Fruit fly (Drosophila melanogaster) whole organism, embryonic: Measurements from ENCODE around the gene Pif1.

Experiments
- ATbp ChIP-seq: fragments of 200-800 bp; sonication (Bioruptor generic); optimal IDR thresholded peaks from 2 replicates; lab custom pipeline; 2017; ENCODE audit warnings: missing biosample characterization, mild to moderate bottlenecking, missing genetic modification characterization, missing genetic modification reagents
- Ada2b ChIP-seq: fragments of 200-800 bp; sonication (Bioruptor generic); IDR thresholded peaks from 2 replicates; pipeline ENCODE4 v1.3.6; 2022; ENCODE audit warnings: missing biosample characterization, missing genetic modification characterization
- Aef1 ChIP-seq: fragments of 200-800 bp; sonication (Bioruptor generic); IDR thresholded peaks from 3 replicates; pipeline ENCODE4 v1.3.6; 2022; ENCODE audit warnings: missing biosample characterization, missing genetic modification characterization
- CG10209 ChIP-seq: fragments of 200-800 bp; sonication (Bioruptor generic); optimal IDR thresholded peaks from 3 replicates; lab custom pipeline; 2017; ENCODE audit warnings: missing biosample characterization, mild to moderate bottlenecking, missing genetic modification characterization, missing genetic modification reagents
- CG1024 ChIP-seq: fragments of 200-800 bp; sonication (Bioruptor generic); IDR thresholded peaks from 2 replicates; pipeline ENCODE4 v1.3.6; 2022; ENCODE audit warnings: missing biosample characterization, missing genetic modification characterization
- CG10321 ChIP-seq: fragments of 200-800 bp; sonication (Bioruptor generic); IDR thresholded peaks from 2 replicates; pipeline ENCODE4 v1.3.6; 2022; ENCODE audit warnings: missing biosample characterization, missing genetic modification characterization
- CG10565 ChIP-seq: fragments of 200-800 bp; sonication (Bioruptor generic); optimal IDR thresholded peaks from 3 replicates; lab custom pipeline; 2016; ENCODE audit warnings: missing biosample characterization, mild to moderate bottlenecking, missing genetic modification characterization
- CG11696 ChIP-seq: fragments of 200-800 bp; sonication (Bioruptor generic); IDR thresholded peaks from 2 replicates; pipeline ENCODE4 v1.3.6; 2022; ENCODE audit warnings: missing biosample characterization, missing genetic modification characterization
- CG12942 ChIP-seq: fragments of 200-800 bp; sonication (Bioruptor generic); optimal IDR thresholded peaks from 3 replicates; lab custom pipeline; 2016; ENCODE audit warnings: missing biosample characterization, missing genetic modification characterization
- CG1792 ChIP-seq: fragments of 200-800 bp; sonication (Bioruptor generic); optimal IDR thresholded peaks from 2 replicates; lab custom pipeline; 2016; ENCODE audit warnings: missing biosample characterization, missing genetic modification characterization
- CG18262 ChIP-seq: fragments of 200-800 bp; optimal IDR thresholded peaks from 3 replicates; lab custom pipeline; 2019; ENCODE audit warnings: missing biosample characterization, mild to moderate bottlenecking, missing genetic modification characterization, moderate library complexity
- CG18599 ChIP-seq: fragments of 200-800 bp; sonication (Bioruptor generic); optimal IDR thresholded peaks from 3 replicates; lab custom pipeline; 2017; ENCODE audit warnings: missing biosample characterization, missing genetic modification characterization, mild to moderate bottlenecking, moderate library complexity, missing genetic modification reagents
- CG3065 ChIP-seq: fragments of 200-800 bp; sonication (Bioruptor generic); optimal IDR thresholded peaks from 2 replicates; lab custom pipeline; 2016; ENCODE audit warnings: missing biosample characterization, missing genetic modification characterization
- CG3281 ChIP-seq: fragments of 200-800 bp; sonication (Bioruptor generic); optimal IDR thresholded peaks from 3 replicates; lab custom pipeline; 2017; ENCODE audit warnings: missing biosample characterization, mild to moderate bottlenecking, missing genetic modification characterization
- CG4617 ChIP-seq: fragments of 200-800 bp; sonication (Bioruptor generic); optimal IDR thresholded peaks from 3 replicates; lab custom pipeline; 2016; ENCODE audit warnings: missing biosample characterization, missing genetic modification characterization, borderline replicate concordance
- CG7987 ChIP-seq: fragments of 200-800 bp; sonication (Bioruptor generic); optimal IDR thresholded peaks from 2 replicates; lab custom pipeline; 2018; ENCODE audit warnings: missing biosample characterization, mild to moderate bottlenecking, missing genetic modification characterization, moderate library complexity
- CG8089 ChIP-seq: fragments of 200-800 bp; sonication (Bioruptor generic); optimal IDR thresholded peaks from 3 replicates; lab custom pipeline; 2016; ENCODE audit warnings: missing biosample characterization, missing genetic modification characterization
- CTCF ChIP-seq: fragments of 200-800 bp; sonication (Bioruptor generic); optimal IDR thresholded peaks from 2 replicates; lab custom pipeline; 2017; ENCODE audit warnings: missing biosample characterization, mild to moderate bottlenecking, missing genetic modification characterization, moderate library complexity
- D ChIP-seq, 2 experiments: fragments of 200-800 bp in 1 of 2; fragments of >200 bp in 1 of 2; sonication (Bioruptor generic) in 1 of 2; optimal IDR thresholded peaks; 2 replicates in 1 of 2; 3 replicates in 1 of 2; lab custom pipeline; 2017; ENCODE audit warnings: mild to moderate bottlenecking in 1 of 2, missing biosample characterization in 1 of 2, missing genetic modification characterization in 1 of 2, missing genetic modification reagents in 1 of 2
- D19B ChIP-seq: fragments of 200-800 bp; sonication (Bioruptor generic); optimal IDR thresholded peaks from 2 replicates; lab custom pipeline; 2017; ENCODE audit warnings: missing biosample characterization, mild to moderate bottlenecking, missing genetic modification characterization
- Dad ChIP-seq: fragments of 200-800 bp; sonication (Bioruptor generic); optimal IDR thresholded peaks from 3 replicates; lab custom pipeline; 2016; ENCODE audit warnings: missing biosample characterization, missing genetic modification characterization
- Dip2 ChIP-seq: fragments of 200-800 bp; sonication (Bioruptor generic); IDR thresholded peaks from 2 replicates; pipeline ENCODE4 v1.3.6; 2022; ENCODE audit warnings: missing biosample characterization, missing genetic modification characterization
- Dip3 ChIP-seq: fragments of 200-800 bp; sonication (Bioruptor generic); optimal IDR thresholded peaks from 3 replicates; lab custom pipeline; 2016; ENCODE audit warnings: missing biosample characterization, missing genetic modification characterization
- Fer2 ChIP-seq: fragments of 200-800 bp; sonication (Bioruptor generic); optimal IDR thresholded peaks from 2 replicates; lab custom pipeline; 2018; ENCODE audit warnings: missing biosample characterization, mild to moderate bottlenecking, missing genetic modification characterization, moderate library complexity
- Hr51 ChIP-seq, 2 experiments: fragments of 200-800 bp; sonication (Bioruptor generic); optimal IDR thresholded peaks; 2 replicates in 1 of 2; 3 replicates in 1 of 2; lab custom pipeline; 2016 to 2018; ENCODE audit warnings: missing biosample characterization in 2 of 2, missing genetic modification characterization in 2 of 2, mild to moderate bottlenecking in 1 of 2, moderate library complexity in 1 of 2
- MBD-R2 ChIP-seq: fragments of 200-800 bp; sonication (Bioruptor generic); IDR thresholded peaks from 2 replicates; pipeline ENCODE4 v1.3.6; 2022; ENCODE audit warnings: missing biosample characterization, missing genetic modification characterization
- Mrtf ChIP-seq: fragments of 200-800 bp; sonication (Bioruptor generic); IDR thresholded peaks from 3 replicates; pipeline ENCODE4 v1.3.6; 2022; ENCODE audit warnings: missing biosample characterization, missing genetic modification characterization
- NC2β ChIP-seq: fragments of 200-800 bp; sonication (Bioruptor generic); optimal IDR thresholded peaks from 2 replicates; lab custom pipeline; 2016; ENCODE audit warnings: missing biosample characterization, missing genetic modification characterization
- NK7.1 ChIP-seq: fragments of 200-800 bp; sonication (Bioruptor generic); optimal IDR thresholded peaks from 3 replicates; lab custom pipeline; 2016; ENCODE audit warnings: missing biosample characterization, missing genetic modification characterization
- Side ChIP-seq: fragments of 200-800 bp; sonication (Bioruptor generic); optimal IDR thresholded peaks from 2 replicates; lab custom pipeline; 2016; ENCODE audit warnings: missing biosample characterization, missing genetic modification characterization
- ac ChIP-seq: fragments of 200-800 bp; sonication (Bioruptor generic); optimal IDR thresholded peaks from 3 replicates; lab custom pipeline; 2017; ENCODE audit warnings: missing biosample characterization, mild to moderate bottlenecking, missing genetic modification characterization
- cad ChIP-seq: fragments of >200 bp; optimal IDR thresholded peaks from 2 replicates; lab custom pipeline; 2017; ENCODE audit warnings: missing biosample characterization, missing genetic modification characterization
- caup ChIP-seq: fragments of 200-800 bp; sonication (Bioruptor generic); optimal IDR thresholded peaks from 3 replicates; lab custom pipeline; 2017; ENCODE audit warnings: missing biosample characterization, mild to moderate bottlenecking, missing genetic modification characterization, moderate library complexity; ENCODE audit not compliant: severe bottlenecking
- cg ChIP-seq: fragments of 200-800 bp; sonication (Bioruptor generic); optimal IDR thresholded peaks from 3 replicates; lab custom pipeline; 2019; ENCODE audit warnings: missing biosample characterization, mild to moderate bottlenecking, missing genetic modification characterization, moderate library complexity
- gce ChIP-seq: fragments of 200-800 bp; sonication (Bioruptor generic); IDR thresholded peaks from 3 replicates; pipeline ENCODE4 v1.3.6; 2022; ENCODE audit warnings: missing biosample characterization, missing genetic modification characterization
- h ChIP-seq: fragments of >200 bp; optimal IDR thresholded peaks from 2 replicates; lab custom pipeline; 2017
- kah ChIP-seq: fragments of 200-800 bp; sonication (Bioruptor generic); optimal IDR thresholded peaks from 2 replicates; lab custom pipeline; 2018; ENCODE audit warnings: missing biosample characterization, mild to moderate bottlenecking, missing genetic modification characterization
- kay ChIP-seq: fragments of 200-800 bp; sonication (Bioruptor generic); optimal IDR thresholded peaks from 2 replicates; lab custom pipeline; 2016; ENCODE audit warnings: missing biosample characterization, missing genetic modification characterization
- lilli ChIP-seq: fragments of 200-800 bp; sonication (Bioruptor generic); optimal IDR thresholded peaks from 3 replicates; lab custom pipeline; 2016; ENCODE audit warnings: missing biosample characterization, missing genetic modification characterization
- lov ChIP-seq, 2 experiments: fragments of 200-800 bp in 1 of 2; fragments of >200 bp in 1 of 2; sonication (Bioruptor generic) in 1 of 2; IDR thresholded peaks in 1 of 2; optimal IDR thresholded peaks in 1 of 2; 2 replicates in 1 of 2; 3 replicates in 1 of 2; pipeline versions ENCODE4 v1.3.6 to Lab custom; 2017 to 2022; ENCODE audit warnings: missing biosample characterization in 1 of 2, missing genetic modification characterization in 1 of 2
- luna ChIP-seq: fragments of 200-800 bp; sonication (Bioruptor generic); optimal IDR thresholded peaks from 2 replicates; lab custom pipeline; 2016; ENCODE audit warnings: missing biosample characterization, missing genetic modification characterization
- mirr ChIP-seq: fragments of 200-800 bp; sonication (Bioruptor generic); optimal IDR thresholded peaks from 3 replicates; lab custom pipeline; 2018; ENCODE audit warnings: missing biosample characterization, mild to moderate bottlenecking, missing genetic modification characterization
- nom ChIP-seq: fragments of 200-800 bp; sonication (Bioruptor generic); optimal IDR thresholded peaks from 2 replicates; lab custom pipeline; 2017; ENCODE audit warnings: missing biosample characterization, missing genetic modification characterization, mild to moderate bottlenecking, moderate library complexity, missing genetic modification reagents
- otp ChIP-seq: fragments of 200-800 bp; sonication (Bioruptor generic); IDR thresholded peaks from 3 replicates; pipeline ENCODE4, ENCODE4 v1.3.6; 2022; ENCODE audit warnings: missing biosample characterization, missing genetic modification characterization
- pfk ChIP-seq: fragments of 200-800 bp; sonication (Bioruptor generic); optimal IDR thresholded peaks from 2 replicates; lab custom pipeline; 2018; ENCODE audit warnings: missing biosample characterization, mild to moderate bottlenecking, missing genetic modification characterization, moderate library complexity
- rib ChIP-seq: fragments of 200-800 bp; sonication (Bioruptor generic); IDR thresholded peaks from 2 replicates; pipeline ENCODE4 v1.3.6; 2022; ENCODE audit warnings: missing biosample characterization, missing genetic modification characterization
- sisA ChIP-seq: fragments of 200-800 bp; sonication (Bioruptor generic); IDR thresholded peaks from 2 replicates; pipeline ENCODE4 v1.3.6; 2022; ENCODE audit warnings: missing biosample characterization, missing genetic modification characterization
- sob ChIP-seq: fragments of 200-800 bp; sonication (Bioruptor generic); IDR thresholded peaks from 2 replicates; pipeline ENCODE4 v1.3.6; 2022; ENCODE audit warnings: missing biosample characterization, missing genetic modification characterization
- tap ChIP-seq: fragments of 200-800 bp; optimal IDR thresholded peaks from 3 replicates; lab custom pipeline; 2019; ENCODE audit warnings: missing biosample characterization, mild to moderate bottlenecking, missing genetic modification characterization, moderate library complexity
- vvl ChIP-seq: fragments of 200-800 bp; sonication (Bioruptor generic); IDR thresholded peaks from 2 replicates; pipeline ENCODE4 v1.3.6; 2022; ENCODE audit warnings: missing biosample characterization, missing genetic modification characterization

Pif1 gene

DNA sequence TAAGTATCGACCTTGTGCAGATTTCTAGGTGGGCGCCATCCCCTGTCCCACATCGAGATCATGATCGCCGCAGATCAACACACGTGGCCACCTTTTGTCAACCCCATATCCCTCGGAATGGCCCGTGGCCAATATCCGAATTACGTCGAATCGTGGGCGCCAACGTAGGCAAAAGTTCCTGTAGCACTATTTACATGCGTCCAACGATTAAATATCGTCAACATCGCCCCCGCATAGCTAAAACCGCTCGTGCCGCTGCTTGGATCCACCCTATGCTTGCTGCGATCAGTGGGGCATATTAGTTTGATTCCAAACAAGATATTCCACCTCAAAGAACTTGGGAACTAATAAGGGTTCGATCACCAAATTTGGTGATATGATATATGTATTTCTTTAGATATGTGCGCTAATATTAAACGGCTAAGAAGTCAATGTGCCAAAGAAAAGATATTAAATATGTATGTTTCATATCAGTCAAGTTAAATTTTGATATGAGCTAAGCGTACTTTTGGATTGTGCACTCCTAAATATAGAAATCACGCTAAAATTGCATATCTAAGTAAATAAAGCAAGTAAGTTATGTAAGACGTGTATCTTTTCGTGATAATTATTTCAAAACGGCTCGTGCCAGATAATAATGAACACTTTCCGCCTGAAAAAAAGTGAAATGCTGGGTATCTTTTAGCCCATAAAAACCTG lies 7.4 kb upstream of the Pif1 start (continued):
- TF ChIP-seq lov (optimal IDR thresholded peaks at IDR 0.05; lab: Kevin White, UChicago), result no peak
- no peak for TF ChIP-seq lov (GFP tag; IDR thresholded peaks at IDR 0.05; lab: Robert Waterston, UW)
- no peak for TF ChIP-seq NK7.1 (GFP tag; lab: Kevin White, UChicago)
- TF ChIP-seq mirr, result no peak
- TF ChIP-seq CG8089 (GFP tag; lab: Kevin White, UChicago), result no peak
- TF ChIP-seq luna (GFP tag; lab: Kevin White, UChicago), result no peak
- peak; percentile 30 for TF ChIP-seq Dip3 (GFP tag; lab: Kevin White, UChicago)
- TF ChIP-seq cg (GFP tag; lab: Kevin White, UChicago), result no peak
- peak; percentile 21; the same call in 1 of the 2 replicates for TF ChIP-seq sisA (GFP tag; lab: Robert Waterston, UW)
- TF ChIP-seq CG10565 (GFP tag; lab: Kevin White, UChicago), result no peak
- peak; percentile 41 for TF ChIP-seq CG3281 (GFP tag; lab: Kevin White, UChicago)
- no peak for TF ChIP-seq kah
- TF ChIP-seq pfk (GFP tag; lab: Kevin White, UChicago), result no peak
- TF ChIP-seq Mrtf (GFP tag; lab: Robert Waterston, UW), result peak; percentile 37; the same call in 1 of the 3 replicates
- TF ChIP-seq tap (tag; lab: Kevin White, UChicago), result no peak
- TF ChIP-seq sob (GFP tag; lab: Robert Waterston, UW), result 0 out of 2 replicates have a peak, but pooled peaks have one; percentile 15
- TF ChIP-seq ac (GFP tag; lab: Kevin White, UChicago), result no peak
- no peak for TF ChIP-seq CG10321
- TF ChIP-seq Side, result no peak
- no peak for TF ChIP-seq MBD-R2 (GFP tag; lab: Robert Waterston, UW)
- no peak for TF ChIP-seq h
- TF ChIP-seq CG7987 (GFP tag; lab: Kevin White, UChicago), result no peak
- peak in 1 of 2 experiments; percentile 38 for TF ChIP-seq Hr51 (GFP tag; optimal IDR thresholded peaks at IDR 0.05; lab: Kevin White, UChicago)
- TF ChIP-seq caup, result peak; percentile 4
- peak; percentile 96 for TF ChIP-seq D19B (GFP tag; lab: Kevin White, UChicago)
- TF ChIP-seq gce (GFP tag; lab: Robert Waterston, UW), result no peak
- no peak for TF ChIP-seq Dad
- peak; percentile 23; the same call in 1 of the 2 replicates for TF ChIP-seq Ada2b (GFP tag; lab: Robert Waterston, UW)
- TF ChIP-seq CG18599 (GFP tag; lab: Kevin White, UChicago), result peak; percentile 15
- TF ChIP-seq CG1024, result no peak
- TF ChIP-seq lilli (GFP tag; lab: Kevin White, UChicago), result peak; percentile 55
- TF ChIP-seq CG11696 (GFP tag; lab: Robert Waterston, UW), result no peak
- no peak for TF ChIP-seq CG3065 (GFP tag; lab: Kevin White, UChicago)
- no peak for TF ChIP-seq cad (GFP tag; lab: Kevin White, UChicago)
- TF ChIP-seq NC2β (GFP tag; lab: Kevin White, UChicago), result no peak
- TF ChIP-seq otp (GFP tag; lab: Robert Waterston, UW), result no peak
- peak; percentile 29 for TF ChIP-seq CG1792 (GFP tag; lab: Kevin White, UChicago)
- TF ChIP-seq kay (GFP tag; lab: Kevin White, UChicago), result no peak
- peak; percentile 40; the same call in 1 of the 3 replicates for TF ChIP-seq Aef1 (GFP tag; lab: Robert Waterston, UW)
- peak; percentile 47 for TF ChIP-seq CG12942
- TF ChIP-seq vvl (GFP tag; lab: Robert Waterston, UW), result no peak; the same call in 1 of the 2 replicates
- TF ChIP-seq rib, result no peak
- TF ChIP-seq Fer2 (tag; lab: Kevin White, UChicago), result no peak
- TF ChIP-seq nom (GFP tag; lab: Kevin White, UChicago), result no peak
- TF ChIP-seq CG10209 (GFP tag; lab: Kevin White, UChicago), result peak; percentile 52
- no peak for TF ChIP-seq ATbp (GFP tag; lab: Kevin White, UChicago)
- no peak for TF ChIP-seq CG4617 (GFP tag; lab: Kevin White, UChicago)
- no peak for TF ChIP-seq D (optimal IDR thresholded peaks at IDR 0.05; lab: Kevin White, UChicago)
- TF ChIP-seq D (GFP tag; optimal IDR thresholded peaks at IDR 0.05; lab: Kevin White, UChicago), result no peak
- TF ChIP-seq Dip2 (GFP tag; lab: Robert Waterston, UW), result no peak
- TF ChIP-seq CG18262, result peak; percentile 28
- no peak for TF ChIP-seq CTCF (GFP tag; lab: Kevin White, UChicago)
